Fruit fly (Drosophila melanogaster) whole organism, embryonic: ENCODE measurements around the gene MED28.

Source experiments
- ATbp ChIP-seq: fragments of 200-800 bp; sonication (Bioruptor generic); optimal IDR thresholded peaks from 2 replicates; lab custom pipeline; 2017; ENCODE audit warnings: missing biosample characterization, mild to moderate bottlenecking, missing genetic modification characterization, missing genetic modification reagents
- Bteb2 ChIP-seq: fragments of 200-800 bp; sonication (Bioruptor generic); optimal IDR thresholded peaks from 2 replicates; lab custom pipeline; 2016; ENCODE audit warnings: missing biosample characterization, missing genetic modification characterization
- CG10209 ChIP-seq: fragments of 200-800 bp; sonication (Bioruptor generic); optimal IDR thresholded peaks from 3 replicates; lab custom pipeline; 2017; ENCODE audit warnings: missing biosample characterization, mild to moderate bottlenecking, missing genetic modification characterization, missing genetic modification reagents
- CG12219 ChIP-seq: fragments of 200-800 bp; sonication (Bioruptor generic); optimal IDR thresholded peaks from 3 replicates; lab custom pipeline; 2018; ENCODE audit warnings: missing biosample characterization, mild to moderate bottlenecking, missing genetic modification characterization
- CG1233 ChIP-seq: fragments of 200-800 bp; sonication (Bioruptor generic); optimal IDR thresholded peaks from 4 replicates; lab custom pipeline; 2018; ENCODE audit warnings: missing biosample characterization, mild to moderate bottlenecking, missing genetic modification characterization
- CG12659 ChIP-seq: fragments of 200-800 bp; sonication (Bioruptor generic); optimal IDR thresholded peaks from 3 replicates; lab custom pipeline; 2017; ENCODE audit warnings: mild to moderate bottlenecking, missing biosample characterization, missing genetic modification reagents, missing genetic modification characterization
- CG12744 ChIP-seq: fragments of 200-800 bp; sonication (Bioruptor generic); optimal IDR thresholded peaks from 2 replicates; lab custom pipeline; 2016; ENCODE audit warnings: missing biosample characterization, missing genetic modification characterization
- CG14050 ChIP-seq: fragments of 200-800 bp; sonication (Bioruptor generic); IDR thresholded peaks from 3 replicates; pipeline ENCODE4 v1.3.6; 2022; ENCODE audit warnings: missing biosample characterization, missing genetic modification characterization
- CG14965 ChIP-seq: fragments of 200-800 bp; sonication (Bioruptor generic); optimal IDR thresholded peaks from 2 replicates; lab custom pipeline; 2016; ENCODE audit warnings: missing biosample characterization, missing genetic modification characterization, borderline replicate concordance
- CG1603 ChIP-seq: fragments of 200-800 bp; sonication (Bioruptor generic); optimal IDR thresholded peaks from 2 replicates; lab custom pipeline; 2019; ENCODE audit warnings: missing biosample characterization, mild to moderate bottlenecking, missing genetic modification characterization, moderate library complexity
- CG16813 ChIP-seq: fragments of 200-800 bp; sonication (Bioruptor generic); IDR thresholded peaks from 3 replicates; pipeline ENCODE4 v1.3.6; 2022; ENCODE audit warnings: missing biosample characterization, missing genetic modification characterization; ENCODE audit not compliant: partially characterized antibody
- CG1792 ChIP-seq: fragments of 200-800 bp; sonication (Bioruptor generic); optimal IDR thresholded peaks from 2 replicates; lab custom pipeline; 2016; ENCODE audit warnings: missing biosample characterization, missing genetic modification characterization
- CG30020 ChIP-seq: fragments of 200-800 bp; optimal IDR thresholded peaks from 2 replicates; lab custom pipeline; 2019; ENCODE audit warnings: missing biosample characterization, mild to moderate bottlenecking, missing genetic modification characterization, moderate library complexity
- CG30431 ChIP-seq: fragments of 200-800 bp; sonication (Bioruptor generic); optimal IDR thresholded peaks from 2 replicates; lab custom pipeline; 2017; ENCODE audit warnings: missing biosample characterization, missing genetic modification characterization
- CG33213 ChIP-seq: fragments of 200-800 bp; sonication (Bioruptor generic); optimal IDR thresholded peaks from 3 replicates; lab custom pipeline; 2016; ENCODE audit warnings: missing biosample characterization, missing genetic modification characterization
- CG4404 ChIP-seq: fragments of 200-800 bp; sonication (Bioruptor generic); IDR thresholded peaks from 2 replicates; pipeline ENCODE4 v1.3.6; 2022; ENCODE audit warnings: missing biosample characterization, missing genetic modification characterization
- CG7745 ChIP-seq: fragments of 200-800 bp; sonication (Bioruptor generic); optimal IDR thresholded peaks from 2 replicates; lab custom pipeline; 2018; ENCODE audit warnings: missing biosample characterization, mild to moderate bottlenecking, missing genetic modification characterization, moderate library complexity
- CG8281 ChIP-seq: fragments of 200-800 bp; sonication (Bioruptor generic); optimal IDR thresholded peaks from 2 replicates; lab custom pipeline; 2018; ENCODE audit warnings: missing biosample characterization, mild to moderate bottlenecking, missing genetic modification characterization, moderate library complexity
- CG9817 ChIP-seq: fragments of 200-800 bp; sonication (Bioruptor generic); optimal IDR thresholded peaks from 2 replicates; lab custom pipeline; 2018; ENCODE audit warnings: missing biosample characterization, mild to moderate bottlenecking, missing genetic modification characterization, moderate library complexity
- Chrac-16 ChIP-seq: fragments of 200-800 bp; sonication (Bioruptor generic); optimal IDR thresholded peaks from 3 replicates; lab custom pipeline; 2016; ENCODE audit warnings: missing biosample characterization, missing genetic modification characterization
- Dfd ChIP-seq, 2 experiments: fragments of >200 bp; optimal IDR thresholded peaks; 2 replicates each; lab custom pipeline; 2017; ENCODE audit warnings: missing biosample characterization in 2 of 2, missing genetic modification characterization in 2 of 2
- HLH3B ChIP-seq: fragments of 200-800 bp; sonication (Bioruptor generic); IDR thresholded peaks from 2 replicates; pipeline ENCODE4 v1.3.6; 2022; ENCODE audit warnings: missing biosample characterization, missing genetic modification characterization
- HLHmδ ChIP-seq: fragments of 200-800 bp; sonication (Bioruptor generic); optimal IDR thresholded peaks from 2 replicates; lab custom pipeline; 2018; ENCODE audit warnings: missing biosample characterization, mild to moderate bottlenecking, missing genetic modification characterization, moderate library complexity
- Pdp1 ChIP-seq, 2 experiments: fragments of 200-800 bp; sonication (Bioruptor generic); optimal IDR thresholded peaks; 3 replicates each; lab custom pipeline; 2016; ENCODE audit warnings: missing biosample characterization in 2 of 2, missing genetic modification characterization in 2 of 2, mild to moderate bottlenecking in 1 of 2, moderate library complexity in 1 of 2
- Poxn ChIP-seq: fragments of 200-800 bp; sonication (Bioruptor generic); IDR thresholded peaks from 2 replicates; pipeline ENCODE4 v1.3.6; 2022; ENCODE audit warnings: missing biosample characterization, missing genetic modification characterization
- Sry-δ ChIP-seq: fragments of 200-800 bp; sonication (Bioruptor generic); optimal IDR thresholded peaks from 2 replicates; lab custom pipeline; 2016; ENCODE audit warnings: missing biosample characterization, missing genetic modification characterization
- ab ChIP-seq: fragments of 200-800 bp; sonication (Bioruptor generic); optimal IDR thresholded peaks from 2 replicates; lab custom pipeline; 2016; ENCODE audit warnings: missing biosample characterization, missing genetic modification characterization
- aop ChIP-seq: fragments of 200-800 bp; sonication (Bioruptor generic); IDR thresholded peaks from 2 replicates; pipeline ENCODE4 v1.3.6; 2022; ENCODE audit warnings: missing biosample characterization, missing genetic modification characterization
- ara ChIP-seq: fragments of 200-800 bp; sonication (Bioruptor generic); IDR thresholded peaks from 2 replicates; pipeline ENCODE4 v1.3.6; 2022; ENCODE audit warnings: missing biosample characterization, missing genetic modification characterization
- ato ChIP-seq: fragments of 200-800 bp; sonication (Bioruptor generic); IDR thresholded peaks from 2 replicates; pipeline ENCODE4 v1.3.6; 2022; ENCODE audit warnings: missing biosample characterization, missing genetic modification characterization; ENCODE audit not compliant: partially characterized antibody
- bigmax ChIP-seq: fragments of 200-800 bp; sonication (Bioruptor generic); optimal IDR thresholded peaks from 2 replicates; lab custom pipeline; 2018; ENCODE audit warnings: missing biosample characterization, mild to moderate bottlenecking, missing genetic modification characterization
- croc ChIP-seq: fragments of 200-800 bp; sonication (Bioruptor generic); conservative IDR thresholded peaks from 3 replicates; pipeline ENCODE4 v1.3.6; 2022; ENCODE audit warnings: missing biosample characterization, missing genetic modification characterization
- crp ChIP-seq, 2 experiments: fragments of 200-800 bp; sonication (Bioruptor generic); optimal IDR thresholded peaks; 2 replicates in 1 of 2; 3 replicates in 1 of 2; lab custom pipeline; 2017; ENCODE audit warnings: missing biosample characterization in 2 of 2, missing genetic modification characterization in 2 of 2, mild to moderate bottlenecking in 1 of 2, moderate library complexity in 1 of 2
- disco-r ChIP-seq: fragments of 200-800 bp; sonication (Bioruptor generic); optimal IDR thresholded peaks from 2 replicates; lab custom pipeline; 2016; ENCODE audit warnings: missing biosample characterization, missing genetic modification characterization
- dmrt99B ChIP-seq: fragments of 200-800 bp; sonication (Bioruptor generic); optimal IDR thresholded peaks from 2 replicates; lab custom pipeline; 2018; ENCODE audit warnings: missing biosample characterization, mild to moderate bottlenecking, missing genetic modification characterization, moderate library complexity
- en ChIP-seq: fragments of 200-800 bp; sonication (Bioruptor generic); optimal IDR thresholded peaks from 2 replicates; lab custom pipeline; 2016; ENCODE audit warnings: missing biosample characterization, missing genetic modification characterization
- esg ChIP-seq: fragments of 200-800 bp; sonication (Bioruptor generic); conservative IDR thresholded peaks from 2 replicates; pipeline ENCODE4 v1.3.6; 2022; ENCODE audit warnings: missing biosample characterization, missing genetic modification characterization
- gem ChIP-seq: fragments of 200-800 bp; sonication (Bioruptor generic); optimal IDR thresholded peaks from 2 replicates; lab custom pipeline; 2019; ENCODE audit warnings: missing biosample characterization, mild to moderate bottlenecking, missing genetic modification characterization, moderate library complexity
- gt ChIP-seq: fragments of 200-800 bp; sonication (Bioruptor generic); IDR thresholded peaks from 2 replicates; pipeline ENCODE4 v1.3.6; 2022; ENCODE audit warnings: missing biosample characterization, missing genetic modification characterization
- hbn ChIP-seq: fragments of 200-800 bp; sonication (Bioruptor generic); IDR thresholded peaks from 2 replicates; pipeline ENCODE4 v1.3.6; 2022; ENCODE audit warnings: missing biosample characterization, missing genetic modification characterization; ENCODE audit not compliant: partially characterized antibody
- lbe ChIP-seq: fragments of 200-800 bp; sonication (Bioruptor generic); optimal IDR thresholded peaks from 2 replicates; lab custom pipeline; 2016; ENCODE audit warnings: missing biosample characterization, mild to moderate bottlenecking, missing genetic modification characterization
- lilli ChIP-seq: fragments of 200-800 bp; sonication (Bioruptor generic); optimal IDR thresholded peaks from 3 replicates; lab custom pipeline; 2016; ENCODE audit warnings: missing biosample characterization, missing genetic modification characterization
- pum ChIP-seq: fragments of 200-800 bp; sonication (Bioruptor generic); optimal IDR thresholded peaks from 2 replicates; lab custom pipeline; 2016; ENCODE audit warnings: missing biosample characterization, missing genetic modification characterization
- row ChIP-seq: fragments of 200-800 bp; sonication (Bioruptor generic); IDR thresholded peaks from 3 replicates; pipeline ENCODE4 v1.3.6; 2022; ENCODE audit warnings: missing biosample characterization, missing genetic modification characterization
- shn ChIP-seq: fragments of 200-800 bp; sonication (Bioruptor generic); optimal IDR thresholded peaks from 3 replicates; lab custom pipeline; 2016; ENCODE audit warnings: missing biosample characterization, missing genetic modification characterization
- so ChIP-seq: fragments of 200-800 bp; sonication (Bioruptor generic); IDR thresholded peaks from 3 replicates; pipeline ENCODE4 v1.3.6; 2022; ENCODE audit warnings: missing biosample characterization, missing genetic modification characterization
- sob ChIP-seq: fragments of 200-800 bp; sonication (Bioruptor generic); IDR thresholded peaks from 2 replicates; pipeline ENCODE4 v1.3.6; 2022; ENCODE audit warnings: missing biosample characterization, missing genetic modification characterization
- sqz ChIP-seq: fragments of 200-800 bp; sonication (Bioruptor generic); optimal IDR thresholded peaks from 3 replicates; lab custom pipeline; 2018; ENCODE audit warnings: missing biosample characterization, mild to moderate bottlenecking, missing genetic modification characterization
- wor ChIP-seq: fragments of 200-800 bp; sonication (Bioruptor generic); IDR thresholded peaks from 2 replicates; pipeline ENCODE4 v1.3.6; 2022; ENCODE audit warnings: missing biosample characterization, missing genetic modification characterization
- zf30C ChIP-seq: fragments of 200-800 bp; sonication (Bioruptor generic); optimal IDR thresholded peaks from 3 replicates; lab custom pipeline; 2018; ENCODE audit warnings: missing biosample characterization, mild to moderate bottlenecking, missing genetic modification characterization

Gene MED28

dm6 chr3R:25519465-25520071 is 42.8 kb downstream of the MED28 start (continued):
- TF ChIP-seq row (GFP tag; lab: Robert Waterston, UW), result no peak
- no peak for TF ChIP-seq gt (GFP tag; lab: Robert Waterston, UW)
- no peak for TF ChIP-seq lbe (GFP tag; lab: Kevin White, UChicago)
- no peak for TF ChIP-seq disco-r (GFP tag; lab: Kevin White, UChicago)
- no peak for TF ChIP-seq ab
- TF ChIP-seq CG4404 (GFP tag; lab: Robert Waterston, UW), result no peak
- TF ChIP-seq hbn, result no peak
- peak; percentile 60 for TF ChIP-seq gem (tag; lab: Kevin White, UChicago)
- TF ChIP-seq zf30C (GFP tag; lab: Kevin White, UChicago), result no peak
- no peak for TF ChIP-seq Pdp1 (GFP tag; optimal IDR thresholded peaks at IDR 0.05; lab: Kevin White, UChicago)
- no peak for TF ChIP-seq CG30431 (GFP tag; lab: Kevin White, UChicago)
- no peak for TF ChIP-seq ato (GFP tag; lab: Robert Waterston, UW)
- no peak for TF ChIP-seq CG14965 (GFP tag; lab: Kevin White, UChicago)
- TF ChIP-seq HLHmδ (GFP tag; lab: Kevin White, UChicago), result no peak
- TF ChIP-seq sqz (GFP tag; lab: Kevin White, UChicago), result no peak
- peak; percentile 47 for TF ChIP-seq dmrt99B (tag; lab: Kevin White, UChicago)
- no peak for TF ChIP-seq Dfd (GFP tag; optimal IDR thresholded peaks at IDR 0.05; lab: Kevin White, UChicago)
- TF ChIP-seq esg (GFP tag; lab: Robert Waterston, UW), result no peak; the same call in 1 of the 2 replicates
- TF ChIP-seq Chrac-16, result peak; percentile 8
- TF ChIP-seq croc (GFP tag; lab: Robert Waterston, UW), result no peak
- no peak for TF ChIP-seq CG12219
- no peak for TF ChIP-seq CG7745
- no peak for TF ChIP-seq CG12744
- peak; percentile 22; the same call in 1 of the 2 replicates for TF ChIP-seq wor
- no peak for TF ChIP-seq pum
- no peak for TF ChIP-seq CG8281
- no peak for TF ChIP-seq CG16813 (GFP tag; lab: Robert Waterston, UW)
- no peak for TF ChIP-seq HLH3B
- TF ChIP-seq lilli, result no peak
- no peak for TF ChIP-seq CG12659 (GFP tag; lab: Kevin White, UChicago)
- TF ChIP-seq Bteb2 (GFP tag; lab: Kevin White, UChicago), result no peak
- no peak for TF ChIP-seq bigmax (GFP tag; lab: Kevin White, UChicago)
- no peak for TF ChIP-seq CG10209 (GFP tag; lab: Kevin White, UChicago)
- TF ChIP-seq so (GFP tag; lab: Robert Waterston, UW), result 0 out of 3 replicates have a peak, but pooled peaks have one; percentile 25
- no peak for TF ChIP-seq CG1792 (GFP tag; lab: Kevin White, UChicago)
- no peak for TF ChIP-seq CG9817 (tag; lab: Kevin White, UChicago)
- no peak for TF ChIP-seq aop (GFP tag; lab: Robert Waterston, UW)
- TF ChIP-seq en (GFP tag; lab: Kevin White, UChicago), result no peak
- 0 out of 2 replicates have a peak, but pooled peaks have one; percentile 27 for TF ChIP-seq sob (GFP tag; lab: Robert Waterston, UW)
- no peak for TF ChIP-seq CG33213
- peak; percentile 41 for TF ChIP-seq ATbp (GFP tag; lab: Kevin White, UChicago)
- TF ChIP-seq ara (GFP tag; lab: Robert Waterston, UW), result no peak
- TF ChIP-seq shn (GFP tag; lab: Kevin White, UChicago), result no peak
- no peak for TF ChIP-seq Poxn
- TF ChIP-seq CG14050, result no peak
- TF ChIP-seq Sry-δ (GFP tag; lab: Kevin White, UChicago), result no peak
- no peak for TF ChIP-seq CG30020 (tag; lab: Kevin White, UChicago)
- no peak for TF ChIP-seq CG1233 (GFP tag; lab: Kevin White, UChicago)
- TF ChIP-seq crp (GFP tag; optimal IDR thresholded peaks at IDR 0.05; lab: Kevin White, UChicago), result no peak
- no peak for TF ChIP-seq CG1603 (tag; lab: Kevin White, UChicago)
